Worm (Caenorhabditis elegans): Measurements from ENCODE around the gene Y53F4B.14.

ce11 chrII:15014380-15014779 is 23.4 kb upstream of the Y53F4B.14 start, which contains the start of gene Y53F4B.51:
- no peak for TF ChIP-seq pqm-1 (tag; optimal IDR thresholded peaks at IDR 0.05)
- no peak for TF ChIP-seq dve-1 (tag; optimal IDR thresholded peaks at IDR 0.05)

All from whole organism, late embryonic.